Fruit fly (Drosophila melanogaster): ENCODE data around the gene CG34279.

Gene CG34279

DNA sequence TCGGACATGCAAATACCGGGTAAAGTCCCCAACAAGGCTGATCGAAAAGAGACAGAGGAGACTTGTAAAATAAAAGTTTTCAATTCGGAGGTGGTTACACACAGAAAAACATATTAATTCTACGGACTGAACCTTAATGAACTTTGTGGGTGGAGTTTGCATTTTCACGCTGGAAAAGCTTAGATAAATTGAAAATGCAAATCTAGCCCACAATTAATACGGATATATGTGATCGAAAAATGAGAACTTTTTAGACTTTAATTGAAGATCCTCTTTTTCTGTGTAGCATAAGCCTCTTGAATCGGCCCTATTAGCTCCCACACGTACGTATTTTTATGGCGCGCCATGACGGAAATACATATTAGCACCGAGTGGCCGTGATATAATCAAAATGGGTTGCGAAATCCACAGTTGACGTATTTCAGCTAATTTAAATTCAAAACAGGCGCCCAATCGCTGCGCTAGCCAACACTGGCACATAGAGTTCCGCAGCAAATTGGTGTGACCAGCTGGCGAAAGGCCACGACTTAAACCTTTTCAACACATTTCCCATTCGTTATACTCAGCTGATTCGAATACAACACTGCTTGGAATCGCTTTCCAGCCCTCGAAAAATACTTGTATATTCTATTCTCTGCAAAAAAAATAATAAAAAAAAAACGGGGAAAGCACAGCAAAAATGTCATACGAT, 17.6 kb downstream of the CG34279 start (continued):
- TF ChIP-seq CG18619 (GFP tag; optimal IDR thresholded peaks at IDR 0.05) (no peak), insv (GFP tag; optimal IDR thresholded peaks at IDR 0.05) (peak in 1 of 2 experiments; percentile 36), CG1529 (GFP tag; optimal IDR thresholded peaks at IDR 0.05) (no peak), slp2 (GFP tag; optimal IDR thresholded peaks at IDR 0.05) (no peak), HLH54F (GFP tag; optimal IDR thresholded peaks at IDR 0.05) (peak; percentile 60), row (GFP tag; IDR thresholded peaks at IDR 0.05) (peak; percentile 74), Abd-B (GFP tag; optimal IDR thresholded peaks at IDR 0.05) (no peak), Hr39 (optimal IDR thresholded peaks at IDR 0.05) (no peak), cas (GFP tag; IDR thresholded peaks at IDR 0.05) (no peak), fd102C (GFP tag; optimal IDR thresholded peaks at IDR 0.05) (peak; percentile 24), Opbp (GFP tag; IDR thresholded peaks at IDR 0.05; ENCODE audit: partially characterized antibody) (peak; percentile 72), CG4404 (GFP tag; IDR thresholded peaks at IDR 0.05) (peak; percentile 39; the same call in 1 of the 2 replicates), CG10147 (GFP tag; optimal IDR thresholded peaks at IDR 0.05) (no peak), Bteb2 (GFP tag; optimal IDR thresholded peaks at IDR 0.05) (peak; percentile 60), Gug (GFP tag; IDR thresholded peaks at IDR 0.05) (no peak; the same call in 3 of the 4 replicates), CG4328 (GFP tag; optimal IDR thresholded peaks at IDR 0.05) (no peak), schlank (tag; optimal IDR thresholded peaks at IDR 0.05) (peak; percentile 5), Dp (GFP tag; optimal IDR thresholded peaks at IDR 0.05) (peak; percentile 97), Neu2 (GFP tag; optimal IDR thresholded peaks at IDR 0.05; ENCODE audit: borderline replicate concordance) (no peak), fru (optimal IDR thresholded peaks at IDR 0.05) (no peak), gsb (GFP tag; IDR thresholded peaks at IDR 0.05) (peak; percentile 46; the same call in 1 of the 2 replicates), CG31441 (GFP tag; IDR thresholded peaks at IDR 0.05) (peak; percentile 42), Myb (GFP tag; optimal IDR thresholded peaks at IDR 0.05) (peak; percentile 81), CG3726 (GFP tag; IDR thresholded peaks at IDR 0.05) (no peak), CG1647 (GFP tag; optimal IDR thresholded peaks at IDR 0.05) (peak; percentile 64), ken (GFP tag; IDR thresholded peaks at IDR 0.05) (peak; percentile 74), pzg (GFP tag; optimal IDR thresholded peaks at IDR 0.05) (peak; percentile 96), CG4854 (GFP tag; optimal IDR thresholded peaks at IDR 0.05) (peak; percentile 19), mam (GFP tag; optimal IDR thresholded peaks at IDR 0.05) (peak; percentile 84), odd (GFP tag; optimal IDR thresholded peaks at IDR 0.05) (peak; percentile 56), rib (GFP tag; IDR thresholded peaks at IDR 0.05) (0 out of 2 replicates have a peak, but pooled peaks have one; percentile 49), wek (GFP tag; optimal IDR thresholded peaks at IDR 0.05) (peak; percentile 46), CG9876 (GFP tag; optimal IDR thresholded peaks at IDR 0.05) (no peak), repo (GFP tag; optimal IDR thresholded peaks at IDR 0.05) (peak; percentile 58), CG17385 (GFP tag; optimal IDR thresholded peaks at IDR 0.05) (peak; percentile 3), zfh1 (GFP tag; IDR thresholded peaks at IDR 0.05) (peak; percentile 78), Xrp1 (GFP tag; IDR thresholded peaks at IDR 0.05) (peak; percentile 64), CG17328 (GFP tag; IDR thresholded peaks at IDR 0.05) (peak; percentile 7; the same call in 1 of the 2 replicates), amos (GFP tag; IDR thresholded peaks at IDR 0.05; ENCODE audit: partially characterized antibody) (peak; percentile 56), CG18476 (GFP tag; optimal IDR thresholded peaks at IDR 0.05) (no peak), C15 (GFP tag; IDR thresholded peaks at IDR 0.05) (no peak), PHDP (tag; optimal IDR thresholded peaks at IDR 0.05) (peak; percentile 34), ara (GFP tag; IDR thresholded peaks at IDR 0.05) (peak; percentile 40; the same call in 1 of the 2 replicates), hkb (optimal IDR thresholded peaks at IDR 0.05) (peak; percentile 43), hkb (GFP tag; IDR thresholded peaks at IDR 0.05) (peak; percentile 52; the same call in 1 of the 2 replicates), CG9817 (tag; optimal IDR thresholded peaks at IDR 0.05) (peak; percentile 38), wor (GFP tag; IDR thresholded peaks at IDR 0.05) (no peak), Doc3 (GFP tag; IDR thresholded peaks at IDR 0.05; ENCODE audit: partially characterized antibody) (no peak), Dref (GFP tag; IDR thresholded peaks at IDR 0.05) (peak; percentile 41; the same call in 1 of the 2 replicates), wdn (GFP tag; IDR thresholded peaks at IDR 0.05) (no peak), danr (GFP tag; IDR thresholded peaks at IDR 0.05) (peak; percentile 38; the same call in 1 of the 2 replicates)

Data from whole organism, embryonic.